Fruit fly (Drosophila melanogaster): Measurements from ENCODE around the gene Fhos.

The Fhos gene

DNA sequence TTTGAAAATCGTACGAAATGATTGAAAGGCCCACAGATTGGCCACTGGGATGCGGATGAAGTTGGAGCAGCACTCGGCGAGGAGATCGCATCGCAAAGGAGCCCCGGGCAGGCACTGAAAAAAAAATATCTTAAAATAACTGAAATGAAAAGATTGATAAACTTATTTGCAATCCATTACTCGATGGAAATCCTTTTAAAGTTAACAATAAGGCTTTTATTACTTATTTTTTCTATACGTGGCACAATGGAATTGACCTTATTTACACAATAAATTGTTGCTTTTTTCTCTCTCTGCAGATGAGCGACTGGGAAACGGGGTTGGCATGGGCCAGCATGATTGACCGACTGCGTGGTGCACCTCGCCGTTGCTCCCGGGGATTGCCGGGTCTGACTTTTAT is 2.2 kb upstream of the Fhos start (continued):
- TF ChIP-seq tx (GFP tag; optimal IDR thresholded peaks at IDR 0.05): no peak
- peak; percentile 17 for TF ChIP-seq NfI (GFP tag; optimal IDR thresholded peaks at IDR 0.05)
- peak; percentile 50 for TF ChIP-seq CG10209 (GFP tag; optimal IDR thresholded peaks at IDR 0.05)
- TF ChIP-seq CG5953 (GFP tag; IDR thresholded peaks at IDR 0.05): peak; percentile 67
- TF ChIP-seq dimm (GFP tag; IDR thresholded peaks at IDR 0.05): no peak
- TF ChIP-seq zfh1 (GFP tag; IDR thresholded peaks at IDR 0.05): peak; percentile 67; the same call in 2 of the 3 replicates
- TF ChIP-seq CG18476 (GFP tag; optimal IDR thresholded peaks at IDR 0.05): no peak
- peak; percentile 58 for TF ChIP-seq PHDP (tag; optimal IDR thresholded peaks at IDR 0.05)
- TF ChIP-seq NK7.1 (GFP tag; optimal IDR thresholded peaks at IDR 0.05): no peak
- no peak for TF ChIP-seq Doc2 (GFP tag; IDR thresholded peaks at IDR 0.05)
- TF ChIP-seq cad (GFP tag; optimal IDR thresholded peaks at IDR 0.05): no peak
- TF ChIP-seq Opbp (GFP tag; IDR thresholded peaks at IDR 0.05; ENCODE audit: partially characterized antibody): no peak
- TF ChIP-seq HLH54F (GFP tag; optimal IDR thresholded peaks at IDR 0.05): no peak
- peak; percentile 66 for TF ChIP-seq Med (GFP tag)
- no peak for TF ChIP-seq CG9797 (GFP tag; optimal IDR thresholded peaks at IDR 0.05)
- no peak for TF ChIP-seq CG14965 (GFP tag; optimal IDR thresholded peaks at IDR 0.05; ENCODE audit: borderline replicate concordance)
- peak; percentile 52; the same call in 1 of the 2 replicates for TF ChIP-seq CG1024 (GFP tag; IDR thresholded peaks at IDR 0.05)
- peak; percentile 50 for TF ChIP-seq grau (tag; optimal IDR thresholded peaks at IDR 0.05)
- no peak for TF ChIP-seq CG7987 (GFP tag; optimal IDR thresholded peaks at IDR 0.05)
- no peak for TF ChIP-seq tll (GFP tag; optimal IDR thresholded peaks at IDR 0.05)
- no peak for TF ChIP-seq sr (GFP tag; IDR thresholded peaks at IDR 0.05)
- TF ChIP-seq CG10431 (GFP tag; optimal IDR thresholded peaks at IDR 0.05): no peak
- no peak for TF ChIP-seq Adf1 (GFP tag; IDR thresholded peaks at IDR 0.05)
- TF ChIP-seq B-H1 (GFP tag; IDR thresholded peaks at IDR 0.05): peak; percentile 49
- no peak for TF ChIP-seq tup (GFP tag; optimal IDR thresholded peaks at IDR 0.05)
- no peak for TF ChIP-seq stwl (tag; optimal IDR thresholded peaks at IDR 0.05)
- no peak for TF ChIP-seq hth (optimal IDR thresholded peaks at IDR 0.05)
- TF ChIP-seq CG2712 (tag; optimal IDR thresholded peaks at IDR 0.05): peak; percentile 56
- no peak for TF ChIP-seq Spps (tag; optimal IDR thresholded peaks at IDR 0.05)
- TF ChIP-seq Meics (GFP tag; optimal IDR thresholded peaks at IDR 0.05): no peak
- TF ChIP-seq so (GFP tag; IDR thresholded peaks at IDR 0.05): peak; percentile 59; the same call in 2 of the 3 replicates
- no peak for TF ChIP-seq zen (tag; optimal IDR thresholded peaks at IDR 0.05)
- no peak for TF ChIP-seq Hmx (GFP tag; optimal IDR thresholded peaks at IDR 0.05)
- no peak for TF ChIP-seq CG8290 (GFP tag; optimal IDR thresholded peaks at IDR 0.05)
- no peak for TF ChIP-seq CG8290 (tag; optimal IDR thresholded peaks at IDR 0.05)
- TF ChIP-seq C15 (GFP tag; IDR thresholded peaks at IDR 0.05): no peak
- no peak for TF ChIP-seq caup (GFP tag; optimal IDR thresholded peaks at IDR 0.05; ENCODE audit: severe bottlenecking)
- no peak for TF ChIP-seq Dad (GFP tag; optimal IDR thresholded peaks at IDR 0.05)
- TF ChIP-seq D19B (GFP tag; optimal IDR thresholded peaks at IDR 0.05): no peak
- no peak for TF ChIP-seq seq (GFP tag; IDR thresholded peaks at IDR 0.05)
- TF ChIP-seq CG32532 (GFP tag; IDR thresholded peaks at IDR 0.05): no peak
- TF ChIP-seq sqz (GFP tag; optimal IDR thresholded peaks at IDR 0.05): peak; percentile 25
- no peak for TF ChIP-seq vnd (GFP tag; IDR thresholded peaks at IDR 0.05; ENCODE audit: partially characterized antibody)
- TF ChIP-seq pros (GFP tag; optimal IDR thresholded peaks at IDR 0.05): no peak
- no peak for TF ChIP-seq CG4328 (GFP tag; optimal IDR thresholded peaks at IDR 0.05)
- no peak for TF ChIP-seq Fer1 (GFP tag; optimal IDR thresholded peaks at IDR 0.05)
- TF ChIP-seq Doc3 (GFP tag; IDR thresholded peaks at IDR 0.05; ENCODE audit: partially characterized antibody): no peak
- peak; percentile 24 for TF ChIP-seq CG5245 (GFP tag; optimal IDR thresholded peaks at IDR 0.05)
- peak; percentile 42 for TF ChIP-seq CG4424 (GFP tag; optimal IDR thresholded peaks at IDR 0.05)
- TF ChIP-seq ham (GFP tag; IDR thresholded peaks at IDR 0.05): no peak
- TF ChIP-seq CG3847 (GFP tag; IDR thresholded peaks at IDR 0.05): no peak
- TF ChIP-seq trem (tag; optimal IDR thresholded peaks at IDR 0.05): no peak

All from whole organism, embryonic.